Worm (Caenorhabditis elegans) whole organism, mixed stage, embryonic: ENCODE measurements around the gene F26F12.3.

ENCODE experiments used
- M03D4.4 ChIP-seq: sonication (generic microtip); optimal IDR thresholded peaks from 2 replicates; lab custom pipeline; 2017; ENCODE audit warnings: mild to moderate bottlenecking, missing genetic modification characterization, missing compliant biosample characterization
- bed-3 ChIP-seq: fragments of 200-800 bp; sonication (Bioruptor generic); optimal IDR thresholded peaks from 3 replicates; lab custom pipeline; 2018; ENCODE audit warnings: mild to moderate bottlenecking, missing genetic modification characterization, moderate library complexity, missing compliant biosample characterization
- blmp-1 ChIP-seq: fragments of 150-350 bp; optimal IDR thresholded peaks from 2 replicates; lab custom pipeline; 2014; ENCODE audit warnings: missing biosample characterization, missing genetic modification characterization
- ceh-39 ChIP-seq: fragments of 150-350 bp; optimal IDR thresholded peaks from 2 replicates; lab custom pipeline; 2014; ENCODE audit warnings: missing biosample characterization, missing genetic modification characterization
- ceh-83 ChIP-seq: fragments of 200-800 bp; sonication (Bioruptor generic); optimal IDR thresholded peaks from 2 replicates; lab custom pipeline; 2018; ENCODE audit warnings: mild to moderate bottlenecking, missing genetic modification characterization, missing compliant biosample characterization
- ces-1 ChIP-seq: fragments of 150-350 bp; optimal IDR thresholded peaks from 2 replicates; lab custom pipeline; 2014; ENCODE audit warnings: missing biosample characterization, missing genetic modification reagents, missing genetic modification characterization
- elt-1 ChIP-seq: sonication (generic microtip); optimal IDR thresholded peaks from 2 replicates; lab custom pipeline; 2017; ENCODE audit warnings: missing genetic modification characterization, mild to moderate bottlenecking, missing compliant biosample characterization, antibody characterized with exemption, moderate library complexity, borderline replicate concordance; ENCODE audit not compliant: insufficient read depth
- elt-3 ChIP-seq: fragments of 150-350 bp; optimal IDR thresholded peaks from 2 replicates; lab custom pipeline; 2014; ENCODE audit warnings: missing biosample characterization, missing genetic modification characterization
- flh-1 ChIP-seq: fragments of 200-800 bp; sonication (Bioruptor generic); optimal IDR thresholded peaks from 2 replicates; lab custom pipeline; 2018; ENCODE audit warnings: mild to moderate bottlenecking, missing genetic modification characterization, moderate library complexity, missing compliant biosample characterization
- ham-2 ChIP-seq: fragments of 200-800 bp; sonication (Bioruptor generic); optimal IDR thresholded peaks from 2 replicates; lab custom pipeline; 2018; ENCODE audit warnings: mild to moderate bottlenecking, missing genetic modification characterization, missing compliant biosample characterization
- hlh-1 ChIP-seq: fragments of 150-350 bp; optimal IDR thresholded peaks from 2 replicates; lab custom pipeline; 2014; ENCODE audit warnings: missing biosample characterization, missing genetic modification reagents, missing genetic modification characterization
- lin-13 ChIP-seq: fragments of 150-350 bp; optimal IDR thresholded peaks from 2 replicates; lab custom pipeline; 2014; ENCODE audit warnings: missing biosample characterization, missing genetic modification characterization
- lin-32 ChIP-seq: fragments of 200-800 bp; sonication (Bioruptor generic); optimal IDR thresholded peaks from 2 replicates; lab custom pipeline; 2018; ENCODE audit warnings: mild to moderate bottlenecking, missing genetic modification characterization, missing compliant biosample characterization
- mab-5 ChIP-seq: fragments of 150-350 bp; optimal IDR thresholded peaks from 2 replicates; lab custom pipeline; 2014; ENCODE audit warnings: missing biosample characterization, missing genetic modification characterization
- mep-1 ChIP-seq: fragments of 150-350 bp; optimal IDR thresholded peaks from 2 replicates; lab custom pipeline; 2017; ENCODE audit warnings: missing biosample characterization, missing genetic modification reagents, missing genetic modification characterization, inconsistent platforms
- mls-2 ChIP-seq: sonication (generic microtip); optimal IDR thresholded peaks from 2 replicates; lab custom pipeline; 2016; ENCODE audit warnings: mild to moderate bottlenecking, missing genetic modification characterization, moderate library complexity, missing compliant biosample characterization
- nhr-28 ChIP-seq: fragments of 150-350 bp; optimal IDR thresholded peaks from 2 replicates; lab custom pipeline; 2014; ENCODE audit warnings: missing biosample characterization, missing genetic modification characterization
- nhr-76 ChIP-seq: sonication (generic microtip); optimal IDR thresholded peaks from 2 replicates; lab custom pipeline; 2017; ENCODE audit warnings: missing biosample characterization, missing genetic modification characterization
- sem-2 ChIP-seq: fragments of 200-800 bp; sonication (Bioruptor generic); optimal IDR thresholded peaks from 2 replicates; lab custom pipeline; 2018; ENCODE audit warnings: mild to moderate bottlenecking, missing genetic modification characterization, missing compliant biosample characterization
- snpc-4 ChIP-seq: fragments of 150-350 bp; optimal IDR thresholded peaks from 2 replicates; lab custom pipeline; 2014; ENCODE audit warnings: missing biosample characterization, missing genetic modification characterization
- tbx-8 ChIP-seq: fragments of 200-800 bp; sonication (Bioruptor generic); optimal IDR thresholded peaks from 2 replicates; lab custom pipeline; 2018; ENCODE audit warnings: mild to moderate bottlenecking, missing genetic modification characterization, moderate library complexity, missing compliant biosample characterization
- unc-39 ChIP-seq: fragments of 150-350 bp; optimal IDR thresholded peaks from 2 replicates; lab custom pipeline; 2014; ENCODE audit warnings: missing biosample characterization, missing genetic modification characterization
- unc-62 ChIP-seq: fragments of 150-350 bp; optimal IDR thresholded peaks from 2 replicates; lab custom pipeline; 2014; ENCODE audit warnings: missing biosample characterization, missing genetic modification reagents, missing genetic modification characterization
- zip-8 ChIP-seq: fragments of 150-350 bp; optimal IDR thresholded peaks from 2 replicates; lab custom pipeline; 2014; ENCODE audit warnings: missing biosample characterization, missing genetic modification characterization

Gene F26F12.3

DNA sequence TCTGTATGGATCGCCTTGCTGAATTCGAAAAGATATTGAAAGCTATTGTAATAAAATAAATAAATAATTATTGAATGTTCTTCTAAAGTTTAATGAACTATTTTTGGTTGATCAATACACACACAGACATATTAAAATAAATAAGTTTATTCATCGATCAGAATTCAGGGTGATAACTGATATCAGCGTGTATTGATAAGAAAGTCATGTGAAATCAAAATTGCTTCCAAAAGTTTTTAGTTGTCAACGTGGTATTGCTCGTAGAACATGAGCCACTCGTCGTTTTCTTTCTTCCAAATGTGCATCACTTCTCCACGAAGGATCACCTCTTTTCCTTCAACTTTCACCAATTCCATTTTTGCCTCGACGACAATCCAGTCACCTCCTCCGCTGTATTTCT lies 36.9 kb upstream of the F26F12.3 start:
- TF ChIP-seq flh-1 (GFP tag; lab: Kevin White, UChicago) (no peak), ceh-39 (tag; lab: Kevin White, UChicago) (no peak), unc-39 (tag; lab: Kevin White, UChicago) (no peak), M03D4.4 (tag; lab: Kevin White, UChicago) (no peak), ces-1 (GFP tag; lab: Kevin White, UChicago) (no peak), sem-2 (GFP tag; lab: Kevin White, UChicago) (no peak), elt-3 (tag; lab: Kevin White, UChicago) (no peak)

DNA sequence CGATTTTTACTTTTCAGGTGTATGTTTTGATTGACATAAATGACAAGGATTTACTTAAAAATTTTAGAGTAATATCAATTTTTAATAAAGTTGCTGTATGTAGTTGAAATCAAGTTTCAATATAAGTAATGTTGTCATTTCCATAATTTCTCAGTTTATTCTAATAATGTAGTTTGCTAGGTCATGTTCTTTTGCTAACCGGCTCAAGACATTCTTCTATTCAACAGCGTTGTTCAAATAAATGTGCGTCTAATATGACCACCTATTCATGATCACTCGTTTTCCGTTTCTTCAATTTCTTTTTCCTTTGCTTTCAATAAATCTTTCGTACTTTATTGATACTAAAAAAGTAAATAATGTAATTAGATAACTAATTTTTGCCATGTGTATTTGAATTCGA lies 34.5 kb upstream of the F26F12.3 start, which contains the start of gene C02G6.3:
Gene C02G6.3 (plus strand): TSS at position 301 of the 400 bp plus-strand sequence.
- no peak for TF ChIP-seq ceh-83
- no peak for TF ChIP-seq tbx-8 (GFP tag; lab: Kevin White, UChicago)
- TF ChIP-seq unc-62 (GFP tag; lab: Kevin White, UChicago): no peak
- TF ChIP-seq M03D4.4 (tag; lab: Kevin White, UChicago): no peak
- no peak for TF ChIP-seq flh-1 (GFP tag; lab: Kevin White, UChicago)
- TF ChIP-seq nhr-76: no peak
- no peak for TF ChIP-seq unc-39 (tag; lab: Kevin White, UChicago)
- TF ChIP-seq mab-5: no peak
- TF ChIP-seq ham-2 (GFP tag; lab: Kevin White, UChicago): no peak
- TF ChIP-seq elt-1 (tag; lab: Kevin White, UChicago): no peak
- no peak for TF ChIP-seq ces-1 (GFP tag; lab: Kevin White, UChicago)
- no peak for TF ChIP-seq lin-32 (GFP tag; lab: Kevin White, UChicago)
- TF ChIP-seq snpc-4: no peak
- TF ChIP-seq lin-13 (tag; lab: Kevin White, UChicago): no peak

DNA sequence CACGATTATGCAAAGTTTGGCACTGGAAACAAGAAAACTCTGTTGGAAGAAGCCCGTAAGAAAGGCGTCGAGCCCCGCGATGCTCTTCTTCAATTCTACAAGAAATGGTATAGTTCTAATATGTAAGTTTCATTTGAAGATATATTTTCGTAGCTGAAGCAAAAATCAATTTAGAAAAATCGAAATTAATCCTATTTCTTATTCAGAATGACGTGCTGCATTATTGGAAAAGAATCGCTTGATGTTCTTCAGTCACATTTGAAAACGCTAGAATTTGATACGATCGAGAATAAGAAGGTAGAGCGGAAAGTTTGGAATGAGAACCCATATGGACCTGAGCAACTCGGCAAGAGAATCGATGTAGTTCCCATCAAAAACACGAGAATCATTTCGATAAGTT lies 31.4 kb upstream of the F26F12.3 start:
- TF ChIP-seq unc-39 (tag; lab: Kevin White, UChicago) (no peak), mls-2 (tag; lab: Kevin White, UChicago) (no peak), zip-8 (tag; lab: Kevin White, UChicago) (no peak), elt-3 (tag; lab: Kevin White, UChicago) (no peak), flh-1 (GFP tag; lab: Kevin White, UChicago) (no peak), snpc-4 (no peak)
- TF ChIP-seq, all 35 proteins: peak for 0

DNA sequence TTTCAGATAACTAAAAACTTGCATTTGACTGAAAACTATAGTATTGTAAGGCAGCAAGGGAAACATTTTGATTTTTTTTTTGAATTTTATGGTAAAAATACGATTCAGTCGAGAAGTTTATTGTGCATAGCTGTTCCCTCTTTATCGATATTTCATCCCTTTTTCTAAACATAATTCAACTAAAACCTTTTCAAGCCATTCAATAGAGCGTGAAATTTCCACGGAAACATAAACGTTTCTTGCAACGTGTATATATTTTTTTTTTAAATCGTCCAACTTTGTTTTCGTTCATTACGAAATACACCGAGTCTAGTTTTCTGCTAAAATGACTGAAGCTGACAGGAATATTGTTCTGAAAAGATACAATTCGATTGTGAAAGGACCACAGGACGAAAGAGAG lies 26.2 kb upstream of the F26F12.3 start, which contains the start of gene C02G6.2:
Gene C02G6.2 (plus strand): TSS at position 301 of the 400 bp plus-strand sequence.
- TF ChIP-seq bed-3 (GFP tag; lab: Kevin White, UChicago) (no peak), ceh-39 (tag; lab: Kevin White, UChicago) (no peak), tbx-8 (GFP tag; lab: Kevin White, UChicago) (no peak), snpc-4 (no peak)

DNA sequence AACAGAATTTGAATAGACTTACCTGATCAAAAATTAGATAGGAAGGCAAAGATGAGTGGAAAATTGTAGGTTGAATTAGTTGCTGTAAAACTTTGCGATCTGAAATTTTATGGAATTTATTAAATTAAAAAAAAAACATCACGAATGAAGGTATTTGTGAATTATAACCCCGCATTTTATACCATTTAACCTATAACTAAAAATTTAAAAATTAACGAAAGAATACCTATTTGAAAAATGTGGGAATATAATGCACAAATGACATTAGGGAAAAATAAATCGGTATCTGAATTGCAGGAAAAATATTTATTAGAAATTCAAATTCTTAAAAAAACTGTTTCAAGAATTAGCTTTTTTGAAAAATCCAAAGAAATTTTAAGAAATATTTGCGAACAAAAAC lies 23.7 kb upstream of the F26F12.3 start, which contains the start of gene F26F12.4:
Gene F26F12.4 (minus strand): TSS at position 101 of the 400 bp plus-strand sequence.
- no peak for TF ChIP-seq nhr-28 (tag; lab: Kevin White, UChicago)
- no peak for TF ChIP-seq sem-2 (GFP tag; lab: Kevin White, UChicago)
- TF ChIP-seq tbx-8 (GFP tag; lab: Kevin White, UChicago): no peak
- TF ChIP-seq M03D4.4 (tag; lab: Kevin White, UChicago): no peak
- TF ChIP-seq mls-2 (tag; lab: Kevin White, UChicago): no peak
- TF ChIP-seq flh-1 (GFP tag; lab: Kevin White, UChicago): no peak
- TF ChIP-seq unc-39 (tag; lab: Kevin White, UChicago): no peak
- no peak for TF ChIP-seq ceh-83
- TF ChIP-seq snpc-4: no peak
- TF ChIP-seq, all 35 proteins: peak for 0

DNA sequence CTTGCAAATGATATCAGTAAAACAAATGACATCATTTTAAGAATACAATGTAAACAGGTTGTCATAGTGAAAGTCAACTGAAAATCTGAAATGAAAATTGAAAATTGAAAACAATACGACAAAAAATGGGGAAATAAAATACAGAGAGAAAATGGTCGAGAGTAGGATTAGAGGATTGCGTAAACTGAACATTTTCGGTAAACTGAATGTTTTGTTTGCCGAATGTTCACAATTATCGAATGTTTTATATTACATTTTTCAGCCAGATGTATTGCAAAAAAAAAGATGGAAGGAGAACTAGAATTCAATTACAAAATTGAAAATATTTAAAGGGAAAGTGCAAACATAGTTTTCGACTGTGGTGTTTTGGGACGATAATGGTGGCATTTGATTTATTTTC lies 19.6 kb upstream of the F26F12.3 start, which contains the start of gene F26F12.5:
Gene F26F12.5 (minus strand): TSS at position 101 of the 400 bp plus-strand sequence.
- TF ChIP-seq bed-3 (GFP tag; lab: Kevin White, UChicago) (no peak), zip-8 (tag; lab: Kevin White, UChicago) (no peak), M03D4.4 (tag; lab: Kevin White, UChicago) (no peak), ceh-39 (tag; lab: Kevin White, UChicago) (no peak)
- TF ChIP-seq, all 35 proteins: peak for 0

DNA sequence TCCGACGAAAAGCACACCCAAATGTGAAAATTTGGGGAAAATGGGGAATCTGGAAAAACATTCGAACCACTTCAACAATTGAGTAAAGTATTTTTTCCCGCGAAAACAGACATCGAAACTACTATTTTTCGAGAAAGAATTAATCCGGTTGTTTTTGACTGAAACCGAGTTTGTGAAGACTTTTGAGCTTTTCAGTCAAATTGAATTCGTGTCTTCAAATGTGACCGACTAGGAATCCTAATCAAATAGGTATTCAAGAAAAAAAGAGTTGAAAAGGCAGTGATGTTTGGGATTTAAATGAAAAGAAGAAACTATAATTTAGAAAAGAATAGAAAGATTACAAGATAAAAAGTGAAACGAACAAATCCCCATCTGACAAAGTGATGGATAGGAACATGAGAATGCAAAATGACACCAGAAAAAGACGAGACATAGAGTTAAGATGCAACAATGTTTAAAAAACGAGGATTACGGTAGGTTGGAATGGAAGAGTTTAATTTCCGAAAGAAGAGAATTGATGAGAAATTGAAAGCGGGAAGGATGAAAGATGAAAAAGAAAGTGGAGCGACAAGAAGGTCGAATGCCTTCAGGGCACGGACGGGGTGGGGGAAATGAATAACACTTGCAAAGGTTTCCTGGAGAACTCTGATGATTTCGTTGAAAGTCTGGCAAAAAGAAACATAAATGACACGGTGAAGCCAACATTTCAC lies 17.1 kb upstream of the F26F12.3 start, which contains the start of gene F26F12.8:
Gene F26F12.8 (minus strand): TSS at position 51 of the 710 bp plus-strand sequence.
- TF ChIP-seq mls-2 (tag; lab: Kevin White, UChicago) (no peak), mep-1 (tag; lab: Kevin White, UChicago) (no peak), lin-32 (GFP tag; lab: Kevin White, UChicago) (no peak), hlh-1 (tag; lab: Kevin White, UChicago) (no peak), mab-5 (no peak), bed-3 (GFP tag; lab: Kevin White, UChicago) (no peak), blmp-1 (tag; lab: Kevin White, UChicago) (no peak), nhr-28 (tag; lab: Kevin White, UChicago) (no peak), snpc-4 (no peak)
